Worm (Caenorhabditis elegans) whole organism, L4 larva: ENCODE data around the gene C17H12.11.
A peak's percentile ranks its signal among the peaks of the same experiment; 100 is the strongest.

Experiments
- F26F4.8 ChIP-seq: fragments of 200-800 bp; sonication (Bioruptor generic); conservative IDR thresholded peaks from 2 replicates; pipeline ENCODE4 v1.3.6; 2022; ENCODE audit warnings: missing genetic modification characterization, missing compliant biosample characterization
- F37D6.2 ChIP-seq: sonication (generic microtip); optimal IDR thresholded peaks from 2 replicates; lab custom pipeline; 2016; ENCODE audit warnings: mild to moderate bottlenecking, missing genetic modification characterization, missing compliant biosample characterization
- F44E2.7 ChIP-seq: fragments of 200-800 bp; sonication (Bioruptor generic); IDR thresholded peaks from 2 replicates; pipeline ENCODE4 v2.1.2; 2022; ENCODE audit warnings: missing genetic modification characterization, missing compliant biosample characterization
- F49E8.2 ChIP-seq: sonication (generic microtip); optimal IDR thresholded peaks from 2 replicates; lab custom pipeline; 2016; ENCODE audit warnings: missing compliant biosample characterization, mild to moderate bottlenecking, missing genetic modification characterization, borderline replicate concordance
- T20F7.1 ChIP-seq: fragments of 200-800 bp; sonication (Bioruptor generic); optimal IDR thresholded peaks from 2 replicates; lab custom pipeline; 2018; ENCODE audit warnings: mild to moderate bottlenecking, missing genetic modification characterization, missing compliant biosample characterization
- Y105C5A.15 ChIP-seq: fragments of 200-800 bp; sonication (Bioruptor generic); IDR thresholded peaks from 2 replicates; pipeline ENCODE4 v1.3.6; 2022; ENCODE audit warnings: missing genetic modification characterization, missing compliant biosample characterization
- Y48G9A.11 ChIP-seq: fragments of 200-800 bp; sonication (Bioruptor generic); IDR thresholded peaks from 2 replicates; pipeline ENCODE4 v1.3.6; 2022; ENCODE audit warnings: missing genetic modification reagents, missing genetic modification characterization, missing compliant biosample characterization
- Y5F2A.4 ChIP-seq: fragments of 200-800 bp; sonication (Bioruptor generic); optimal IDR thresholded peaks from 2 replicates; lab custom pipeline; 2018; ENCODE audit warnings: mild to moderate bottlenecking, missing genetic modification characterization, missing compliant biosample characterization
- ZK337.2 ChIP-seq: fragments of 200-800 bp; sonication (Bioruptor generic); IDR thresholded peaks from 2 replicates; pipeline ENCODE4 v1.3.6; 2022; ENCODE audit warnings: missing genetic modification reagents, missing genetic modification characterization, missing compliant biosample characterization
- ZK546.5 ChIP-seq, 2 experiments: sonication (generic microtip); optimal IDR thresholded peaks; 2 replicates each; lab custom pipeline; 2017; ENCODE audit warnings: missing biosample characterization in 2 of 2, missing genetic modification characterization in 2 of 2
- ama-1 ChIP-seq: fragments of 150-350 bp; optimal IDR thresholded peaks from 2 replicates; lab custom pipeline; 2014; ENCODE audit warnings: inconsistent platforms, mixed read lengths
- arid-1 ChIP-seq: fragments of 200-800 bp; sonication (Bioruptor generic); conservative IDR thresholded peaks from 2 replicates; pipeline ENCODE4 v1.3.6; 2022; ENCODE audit warnings: missing genetic modification reagents, missing genetic modification characterization, missing compliant biosample characterization
- attf-4 ChIP-seq: sonication (generic microtip); optimal IDR thresholded peaks from 3 replicates; lab custom pipeline; 2017; ENCODE audit warnings: missing biosample characterization, missing genetic modification characterization
- ceh-20 ChIP-seq: fragments of 200-800 bp; sonication (Bioruptor generic); IDR thresholded peaks from 2 replicates; pipeline ENCODE4 v1.3.6; 2022; ENCODE audit warnings: missing genetic modification reagents, missing genetic modification characterization, missing compliant biosample characterization
- cey-2 ChIP-seq: sonication (generic microtip); optimal IDR thresholded peaks from 3 replicates; lab custom pipeline; 2017; ENCODE audit warnings: missing genetic modification characterization, mild to moderate bottlenecking, missing compliant biosample characterization, antibody characterized with exemption, borderline replicate concordance; ENCODE audit not compliant: insufficient read depth
- ctbp-1 ChIP-seq: fragments of 200-800 bp; sonication (Bioruptor generic); IDR thresholded peaks from 2 replicates; pipeline ENCODE4 v1.3.6; 2022; ENCODE audit warnings: missing genetic modification reagents, missing genetic modification characterization, missing compliant biosample characterization
- daf-16 ChIP-seq, 3 experiments: sonication (generic microtip); optimal IDR thresholded peaks; 2 replicates each; lab custom pipeline; 2016 to 2017; ENCODE audit warnings: missing genetic modification characterization in 3 of 3, missing genetic modification reagents in 3 of 3, mild to moderate bottlenecking in 2 of 3, missing compliant biosample characterization in 2 of 3, missing biosample characterization in 1 of 3, moderate library complexity in 1 of 3
- dmd-6 ChIP-seq: fragments of 200-800 bp; sonication (Bioruptor generic); IDR thresholded peaks from 2 replicates; pipeline ENCODE4 v1.3.6; 2022; ENCODE audit warnings: missing genetic modification reagents, missing genetic modification characterization, missing compliant biosample characterization
- dpl-1 ChIP-seq: fragments of 150-350 bp; optimal IDR thresholded peaks from 2 replicates; lab custom pipeline; 2014; ENCODE audit warnings: missing biosample characterization, missing genetic modification reagents, missing genetic modification characterization
- dve-1 ChIP-seq: sonication (generic microtip); optimal IDR thresholded peaks from 2 replicates; lab custom pipeline; 2017; ENCODE audit warnings: antibody characterized with exemption, mild to moderate bottlenecking, missing genetic modification characterization, missing compliant biosample characterization; ENCODE audit not compliant: insufficient read depth
- egl-43 ChIP-seq: fragments of 200-800 bp; sonication (Bioruptor generic); IDR thresholded peaks from 2 replicates; pipeline ENCODE4 v1.3.6; 2022; ENCODE audit warnings: missing genetic modification reagents, missing genetic modification characterization, missing compliant biosample characterization
- hlh-30 ChIP-seq: sonication (generic microtip); optimal IDR thresholded peaks from 2 replicates; lab custom pipeline; 2017; ENCODE audit warnings: antibody characterized with exemption, mild to moderate bottlenecking, missing genetic modification characterization, missing compliant biosample characterization; ENCODE audit not compliant: insufficient read depth
- lim-7 ChIP-seq: fragments of 200-800 bp; sonication (Bioruptor generic); IDR thresholded peaks from 2 replicates; pipeline ENCODE4 v1.3.6; 2022; ENCODE audit warnings: missing genetic modification characterization, missing compliant biosample characterization
- lin-1 ChIP-seq: fragments of 200-800 bp; sonication (Bioruptor generic); IDR thresholded peaks from 2 replicates; pipeline ENCODE4 v1.3.6; 2022; ENCODE audit warnings: missing genetic modification reagents, missing genetic modification characterization, missing compliant biosample characterization
- lin-13 ChIP-seq: fragments of 150-350 bp; optimal IDR thresholded peaks from 2 replicates; lab custom pipeline; 2014; ENCODE audit warnings: missing biosample characterization, missing genetic modification reagents, missing genetic modification characterization
- lin-15B ChIP-seq: fragments of 150-350 bp; sonication (generic microtip); optimal IDR thresholded peaks from 3 replicates; lab custom pipeline; 2014; ENCODE audit warnings: missing biosample characterization, missing genetic modification characterization
- lin-29 ChIP-seq: fragments of 200-800 bp; sonication (Bioruptor generic); IDR thresholded peaks from 2 replicates; pipeline ENCODE4 v1.3.6; 2022; ENCODE audit warnings: missing genetic modification reagents, missing genetic modification characterization, missing compliant biosample characterization
- lir-3 ChIP-seq: sonication (generic microtip); optimal IDR thresholded peaks from 2 replicates; lab custom pipeline; 2016; ENCODE audit warnings: mild to moderate bottlenecking, missing genetic modification characterization, missing compliant biosample characterization
- lsy-2 ChIP-seq, 2 experiments: fragments of 150-350 bp in 1 of 2; sonication (generic microtip) in 1 of 2; optimal IDR thresholded peaks; 2 replicates each; lab custom pipeline; 2014 to 2017; ENCODE audit warnings: missing biosample characterization in 2 of 2, missing genetic modification characterization in 2 of 2
- madf-5 ChIP-seq, 2 experiments: fragments of 200-800 bp; sonication (Bioruptor generic); IDR thresholded peaks; 2 replicates each; pipeline ENCODE4 v1.3.6; 2022; ENCODE audit warnings: missing compliant biosample characterization in 2 of 2, missing genetic modification characterization in 2 of 2
- madf-9 ChIP-seq: fragments of 200-800 bp; sonication (Bioruptor generic); conservative IDR thresholded peaks from 2 replicates; pipeline ENCODE4 v1.3.6; 2022; ENCODE audit warnings: missing genetic modification reagents, missing genetic modification characterization, missing compliant biosample characterization
- mdl-1 ChIP-seq, 2 experiments: fragments of 150-350 bp in 1 of 2; sonication (generic microtip) in 1 of 2; optimal IDR thresholded peaks; 2 replicates each; lab custom pipeline; 2014 to 2017; ENCODE audit warnings: missing biosample characterization in 2 of 2, missing genetic modification characterization in 2 of 2
- mep-1 ChIP-seq: fragments of 150-350 bp; sonication (generic microtip); optimal IDR thresholded peaks from 3 replicates; lab custom pipeline; 2014; ENCODE audit warnings: missing biosample characterization, missing genetic modification characterization
- mes-2 ChIP-seq: sonication (generic microtip); optimal IDR thresholded peaks from 2 replicates; lab custom pipeline; 2016; ENCODE audit warnings: missing genotype, mild to moderate bottlenecking, missing genetic modification characterization, missing compliant biosample characterization; ENCODE audit not compliant: poor library complexity, severe bottlenecking
- nhr-237 ChIP-seq: sonication (generic microtip); optimal IDR thresholded peaks from 2 replicates; lab custom pipeline; 2017; ENCODE audit warnings: missing biosample characterization, missing genetic modification characterization
- nhr-28 ChIP-seq: fragments of 150-350 bp; optimal IDR thresholded peaks from 2 replicates; lab custom pipeline; 2014; ENCODE audit warnings: missing biosample characterization, missing genetic modification characterization
- nhr-42 ChIP-seq: fragments of 200-800 bp; sonication (Bioruptor generic); IDR thresholded peaks from 2 replicates; pipeline ENCODE4 v1.3.6; 2022; ENCODE audit warnings: missing genetic modification characterization, missing compliant biosample characterization
- nhr-6 ChIP-seq: fragments of 150-350 bp; optimal IDR thresholded peaks from 2 replicates; lab custom pipeline; 2014; ENCODE audit warnings: missing biosample characterization, missing genetic modification characterization
- nhr-76 ChIP-seq: fragments of 150-350 bp; optimal IDR thresholded peaks from 2 replicates; lab custom pipeline; 2014; ENCODE audit warnings: missing biosample characterization, missing genetic modification characterization
- pha-4 ChIP-seq, 2 experiments: fragments of 150-350 bp in 1 of 2; fragments of 200-800 bp in 1 of 2; sonication (Bioruptor generic) in 1 of 2; IDR thresholded peaks in 1 of 2; optimal IDR thresholded peaks in 1 of 2; 2 replicates each; pipeline versions ENCODE4 v1.3.6 to Lab custom; 2014 to 2022; ENCODE audit warnings: missing genetic modification characterization in 2 of 2, missing genetic modification reagents in 2 of 2, missing biosample characterization in 1 of 2, missing compliant biosample characterization in 1 of 2
- php-3 ChIP-seq: fragments of 200-800 bp; sonication (Bioruptor generic); IDR thresholded peaks from 2 replicates; pipeline ENCODE4 v1.3.6; 2022; ENCODE audit warnings: missing genetic modification reagents, missing genetic modification characterization, missing compliant biosample characterization
- set-16 ChIP-seq: fragments of 200-800 bp; sonication (Bioruptor generic); IDR thresholded peaks from 2 replicates; pipeline ENCODE4 v1.3.6; 2022; ENCODE audit warnings: missing genetic modification reagents, missing genetic modification characterization, missing compliant biosample characterization
- skn-1 ChIP-seq: fragments of 150-350 bp; optimal IDR thresholded peaks from 2 replicates; lab custom pipeline; 2014; ENCODE audit warnings: missing biosample characterization, missing genetic modification characterization
- unc-130 ChIP-seq: sonication (generic microtip); optimal IDR thresholded peaks from 2 replicates; lab custom pipeline; 2016; ENCODE audit warnings: missing genetic modification reagents, missing genetic modification characterization, missing compliant biosample characterization
- vab-7 ChIP-seq: fragments of 200-800 bp; sonication (Bioruptor generic); IDR thresholded peaks from 2 replicates; pipeline ENCODE4 v1.3.6; 2022; ENCODE audit warnings: missing genetic modification reagents, missing genetic modification characterization, missing compliant biosample characterization
- zip-11 ChIP-seq: fragments of 200-800 bp; sonication (Bioruptor generic); IDR thresholded peaks from 2 replicates; pipeline ENCODE4 v1.3.6; 2022; ENCODE audit warnings: missing genetic modification characterization, missing compliant biosample characterization
- ztf-7 ChIP-seq: fragments of 150-350 bp; optimal IDR thresholded peaks from 2 replicates; lab custom pipeline; 2014; ENCODE audit warnings: missing biosample characterization, missing genetic modification characterization

C17H12.11 gene

DNA sequence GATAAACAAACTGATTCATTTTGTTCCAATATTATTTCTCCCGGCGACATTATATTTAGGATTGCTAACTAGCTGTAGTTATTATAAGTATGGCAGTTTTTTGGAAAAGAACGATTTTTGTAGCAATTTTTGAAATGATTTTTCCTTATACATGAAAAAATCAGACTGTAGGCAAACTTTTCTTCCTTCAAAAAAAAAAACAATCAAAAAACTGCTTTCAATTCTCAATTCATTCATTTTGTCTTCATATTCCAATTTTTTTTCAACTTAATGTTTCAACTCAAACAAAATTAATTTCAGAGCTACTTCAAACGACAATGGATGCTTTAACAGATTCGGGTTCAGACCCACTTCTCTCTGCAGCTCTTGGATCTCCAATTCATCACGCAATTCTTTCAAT is 9.6 kb downstream of the C17H12.11 start, which contains the start of gene ceh-48 (continued):
- TF ChIP-seq madf-9 (no peak), lim-7 (GFP tag; lab: Robert Waterston, UW) (no peak)

DNA sequence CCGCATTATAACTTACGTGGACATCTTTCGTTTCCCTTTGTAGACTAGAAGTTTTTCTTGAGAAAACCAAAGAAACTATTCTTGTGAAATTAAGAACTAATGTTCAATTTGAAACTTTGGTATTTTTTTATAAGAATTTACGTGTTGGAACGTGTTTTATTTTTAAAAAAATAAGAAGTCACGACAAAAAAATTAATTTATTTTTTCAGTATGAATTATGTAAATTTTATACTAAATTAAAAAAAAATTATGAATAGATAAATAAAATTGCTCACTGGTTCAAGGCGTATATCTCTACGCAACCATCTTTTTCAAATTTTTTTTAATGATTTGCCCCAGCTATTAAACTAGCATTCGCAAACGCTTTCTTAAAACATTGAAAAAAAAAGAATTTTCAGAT is 15.4 kb downstream of the C17H12.11 start, which contains the start of gene C17H12.5:
Gene C17H12.5, minus strand, starts transcription at position 101 of the 400 bp plus-strand sequence.
- TF ChIP-seq Y105C5A.15 (GFP tag; lab: Robert Waterston, UW) = no peak
- no peak for TF ChIP-seq mdl-1 (tag; optimal IDR thresholded peaks at IDR 0.05; lab: Kevin White, UChicago)
- TF ChIP-seq ctbp-1 = no peak
- no peak for TF ChIP-seq nhr-76 (tag; lab: Kevin White, UChicago)
- TF ChIP-seq ZK337.2 (GFP tag; lab: Robert Waterston, UW) = no peak
- TF ChIP-seq dpl-1 (GFP tag; lab: Kevin White, UChicago) = no peak
- TF ChIP-seq attf-4 = no peak
- TF ChIP-seq cey-2 = no peak
- TF ChIP-seq F44E2.7 (GFP tag; lab: Robert Waterston, UW) = no peak
- no peak for TF ChIP-seq lin-13 (GFP tag; lab: Kevin White, UChicago)
- no peak for TF ChIP-seq lim-7 (GFP tag; lab: Robert Waterston, UW)
- TF ChIP-seq egl-43 (GFP tag; lab: Robert Waterston, UW) = no peak
- TF ChIP-seq unc-130 (GFP tag; lab: Kevin White, UChicago) = no peak
- TF ChIP-seq F26F4.8 = no peak

DNA sequence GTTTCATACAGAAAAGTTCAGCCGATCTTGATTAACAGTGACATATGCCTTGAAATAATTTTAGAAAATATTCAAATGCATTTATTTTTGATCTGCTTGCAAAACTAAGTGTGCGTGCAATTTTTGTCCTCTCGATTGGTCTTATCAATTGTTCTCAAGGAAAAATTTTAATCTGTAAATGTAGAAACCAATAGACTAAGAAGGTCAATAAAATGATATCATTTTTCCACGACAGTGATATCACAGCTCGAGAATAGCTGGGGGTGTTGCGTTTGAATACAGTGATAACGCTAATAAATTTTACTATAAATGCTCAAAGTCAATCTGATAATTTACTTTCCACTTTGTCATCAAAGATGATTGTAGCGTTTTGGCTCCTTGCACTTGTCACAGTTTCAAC is 16.2 kb downstream of the C17H12.11 start, which contains the start of gene C17H12.8:
Gene C17H12.8, plus strand, starts transcription at position 335 of the 400 bp plus-strand sequence.
- TF ChIP-seq Y5F2A.4 = no peak
- no peak for TF ChIP-seq mep-1 (tag; lab: Kevin White, UChicago)
- TF ChIP-seq ceh-20 (GFP tag; lab: Robert Waterston, UW) = no peak
- TF ChIP-seq F49E8.2 (tag; lab: Kevin White, UChicago) = no peak
- no peak for TF ChIP-seq lin-29 (GFP tag; lab: Robert Waterston, UW)
- no peak for TF ChIP-seq nhr-6 (tag; lab: Kevin White, UChicago)
- no peak for TF ChIP-seq mes-2 (tag; lab: Kevin White, UChicago)
- no peak for TF ChIP-seq lin-15B (tag; lab: Kevin White, UChicago)
- no peak for TF ChIP-seq arid-1 (GFP tag; lab: Robert Waterston, UW)
- no peak for TF ChIP-seq nhr-42
- TF ChIP-seq F37D6.2 = no peak
- no peak for TF ChIP-seq ZK546.5 (tag; optimal IDR thresholded peaks at IDR 0.05; lab: Kevin White, UChicago)
- TF ChIP-seq ctbp-1 = no peak
- TF ChIP-seq php-3 (GFP tag; lab: Robert Waterston, UW) = peak; percentile 54; the same call in 1 of the 2 replicates
- no peak for TF ChIP-seq pha-4 (GFP tag; IDR thresholded peaks at IDR 0.05; lab: Robert Waterston, UW)
- no peak for TF ChIP-seq pha-4 (tag; optimal IDR thresholded peaks at IDR 0.05; lab: Kevin White, UChicago)
- no peak for TF ChIP-seq T20F7.1
- no peak for TF ChIP-seq F44E2.7 (GFP tag; lab: Robert Waterston, UW)
- peak; percentile 4 for TF ChIP-seq nhr-28 (tag; lab: Kevin White, UChicago)
- no peak for TF ChIP-seq lin-1
- no peak for TF ChIP-seq madf-5 (GFP tag; IDR thresholded peaks at IDR 0.05; lab: Robert Waterston, UW)
- no peak for TF ChIP-seq lir-3
- no peak for TF ChIP-seq skn-1 (tag; lab: Kevin White, UChicago)
- peak; percentile 64; the same call in 1 of the 2 replicates for TF ChIP-seq dmd-6 (GFP tag; lab: Robert Waterston, UW)
- no peak for TF ChIP-seq lsy-2 (tag; optimal IDR thresholded peaks at IDR 0.05; lab: Kevin White, UChicago)
- TF ChIP-seq ztf-7 (tag; lab: Kevin White, UChicago) = no peak
- TF ChIP-seq vab-7 (GFP tag; lab: Robert Waterston, UW) = no peak
- TF ChIP-seq ama-1 (lab: Kevin White, UChicago) = no peak
- no peak for TF ChIP-seq set-16 (GFP tag; lab: Robert Waterston, UW)
- TF ChIP-seq nhr-237 (tag; lab: Kevin White, UChicago) = no peak
- TF ChIP-seq dve-1 = peak; percentile 74
- no peak for TF ChIP-seq Y48G9A.11 (GFP tag; lab: Robert Waterston, UW)
- TF ChIP-seq daf-16 (GFP tag; optimal IDR thresholded peaks at IDR 0.05; lab: Kevin White, UChicago) = no peak
- TF ChIP-seq daf-16 (tag; optimal IDR thresholded peaks at IDR 0.05; lab: Kevin White, UChicago) = peak; percentile 84
- TF ChIP-seq zip-11 (GFP tag; lab: Robert Waterston, UW) = no peak
- TF ChIP-seq hlh-30 (tag; lab: Kevin White, UChicago) = no peak
